Worm (Caenorhabditis elegans): ENCODE measurements around the gene cox-14.

DNA sequence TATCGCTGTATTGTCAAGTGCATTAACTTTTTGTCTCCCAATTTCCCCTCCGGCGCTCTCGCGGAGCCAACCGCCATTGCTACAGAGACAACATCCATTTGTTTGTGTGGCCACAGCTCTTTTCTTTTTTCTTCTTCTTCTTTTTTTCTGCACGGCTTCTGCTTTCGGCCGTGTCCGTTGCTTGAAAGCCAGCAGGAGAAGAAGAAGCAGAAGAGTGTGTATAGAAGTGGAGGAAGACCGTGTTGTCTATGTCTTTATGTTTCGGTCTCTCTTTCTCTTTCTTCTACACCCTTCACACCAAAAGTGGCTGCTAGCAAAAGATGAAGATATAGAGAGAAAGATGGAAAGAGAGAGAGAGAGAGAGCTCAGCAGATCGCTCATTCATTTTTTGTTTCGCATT is 30.9 kb upstream of the cox-14 start:
- no peak for TF ChIP-seq eyg-1 (tag; optimal IDR thresholded peaks at IDR 0.05)
- no peak for TF ChIP-seq ama-1 (optimal IDR thresholded peaks at IDR 0.05)
- no peak for TF ChIP-seq pha-4 (tag; optimal IDR thresholded peaks at IDR 0.05)
- no peak for TF ChIP-seq npax-4 (tag; optimal IDR thresholded peaks at IDR 0.05)
- TF ChIP-seq lim-6 (tag; optimal IDR thresholded peaks at IDR 0.05), result no peak
- TF ChIP-seq Y22D7AL.16 (tag; optimal IDR thresholded peaks at IDR 0.05), result no peak
- TF ChIP-seq unc-55 (GFP tag; optimal IDR thresholded peaks at IDR 0.05), result no peak
- TF ChIP-seq ceh-19 (GFP tag; optimal IDR thresholded peaks at IDR 0.05), result no peak
- no peak for TF ChIP-seq pqm-1 (tag; optimal IDR thresholded peaks at IDR 0.05)
- no peak for TF ChIP-seq ceh-18 (tag; optimal IDR thresholded peaks at IDR 0.05)
- TF ChIP-seq ets-4 (tag; optimal IDR thresholded peaks at IDR 0.05), result no peak
- TF ChIP-seq nfya-1 (tag; optimal IDR thresholded peaks at IDR 0.05), result no peak
- TF ChIP-seq lin-11 (tag; optimal IDR thresholded peaks at IDR 0.05), result no peak
- TF ChIP-seq F13H6.1 (tag; optimal IDR thresholded peaks at IDR 0.05), result no peak
